Worm (Caenorhabditis elegans): ENCODE measurements around the gene cyb-2.1.

DNA sequence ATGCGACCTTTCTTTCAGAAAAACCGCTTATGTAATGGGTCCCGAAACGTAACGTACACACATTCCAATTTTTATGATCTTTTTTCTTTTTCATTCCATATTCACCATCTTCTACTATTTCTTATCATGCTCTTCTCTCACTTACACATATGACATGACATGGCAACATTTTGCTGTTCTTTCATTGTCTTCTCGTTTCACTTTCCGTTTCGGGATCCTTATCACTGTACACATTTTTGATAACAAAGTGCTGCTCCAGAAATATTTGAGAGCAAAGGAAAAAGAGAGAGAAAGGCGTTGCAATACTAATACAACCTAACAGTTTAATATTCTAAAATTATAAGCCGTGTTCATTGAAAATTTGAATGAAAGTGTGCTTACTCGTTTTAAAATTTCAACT, 15.5 kb upstream of the cyb-2.1 start:
- TF ChIP-seq nhr-80 (tag; optimal IDR thresholded peaks at IDR 0.05) (peak; percentile 97), C17E4.6 (GFP tag; IDR thresholded peaks at IDR 0.05) (no peak), snpc-1.1 (tag; optimal IDR thresholded peaks at IDR 0.05; ENCODE audit: insufficient read depth) (no peak), rpc-1 (optimal IDR thresholded peaks at IDR 0.05) (no peak), rpc-1 (tag; optimal IDR thresholded peaks at IDR 0.05) (no peak), T26A5.8 (tag; optimal IDR thresholded peaks at IDR 0.05) (no peak), akir-1 (GFP tag; optimal IDR thresholded peaks at IDR 0.05) (no peak), athp-1 (tag; optimal IDR thresholded peaks at IDR 0.05) (no peak), madf-8 (GFP tag; conservative IDR thresholded peaks at IDR 0.05) (no peak), unc-130 (GFP tag; optimal IDR thresholded peaks at IDR 0.05) (no peak), snpc-4 (GFP tag; optimal IDR thresholded peaks at IDR 0.05) (no peak), snpc-4 (tag; optimal IDR thresholded peaks at IDR 0.05) (no peak), F57C9.4 (tag; optimal IDR thresholded peaks at IDR 0.05) (no peak)
